Fruit fly (Drosophila melanogaster) whole organism, embryonic: ENCODE measurements around the gene CG5172.

Experiments
- ATbp ChIP-seq: fragments of 200-800 bp; sonication (Bioruptor generic); optimal IDR thresholded peaks from 2 replicates; lab custom pipeline; 2017; ENCODE audit warnings: missing biosample characterization, mild to moderate bottlenecking, missing genetic modification characterization, missing genetic modification reagents
- BEAF-32 ChIP-seq: fragments of 200-800 bp; sonication (Bioruptor generic); optimal IDR thresholded peaks from 3 replicates; lab custom pipeline; 2017; ENCODE audit warnings: missing biosample characterization, missing genetic modification characterization, mild to moderate bottlenecking, moderate library complexity, missing genetic modification reagents
- BtbVII ChIP-seq: fragments of 200-800 bp; sonication (Bioruptor generic); optimal IDR thresholded peaks from 3 replicates; lab custom pipeline; 2017; ENCODE audit warnings: missing biosample characterization, mild to moderate bottlenecking, missing genetic modification characterization
- CG10267 ChIP-seq: fragments of 200-800 bp; sonication (Bioruptor generic); optimal IDR thresholded peaks from 2 replicates; lab custom pipeline; 2018; ENCODE audit warnings: missing biosample characterization, mild to moderate bottlenecking, missing genetic modification characterization, moderate library complexity
- CG13624 ChIP-seq: fragments of 200-800 bp; sonication (Bioruptor generic); optimal IDR thresholded peaks from 2 replicates; lab custom pipeline; 2016; ENCODE audit warnings: missing biosample characterization, missing genetic modification characterization
- CG1603 ChIP-seq: fragments of 200-800 bp; sonication (Bioruptor generic); optimal IDR thresholded peaks from 2 replicates; lab custom pipeline; 2019; ENCODE audit warnings: missing biosample characterization, mild to moderate bottlenecking, missing genetic modification characterization, moderate library complexity
- CG17829 ChIP-seq: fragments of 200-800 bp; optimal IDR thresholded peaks from 2 replicates; lab custom pipeline; 2019; ENCODE audit warnings: missing biosample characterization, mild to moderate bottlenecking, missing genetic modification characterization, moderate library complexity
- CG2116 ChIP-seq: fragments of 200-800 bp; sonication (Bioruptor generic); optimal IDR thresholded peaks from 3 replicates; lab custom pipeline; 2018; ENCODE audit warnings: missing biosample characterization, mild to moderate bottlenecking, missing genetic modification characterization
- CG31441 ChIP-seq: fragments of 200-800 bp; sonication (Bioruptor generic); IDR thresholded peaks from 2 replicates; pipeline ENCODE4 v1.3.6; 2022; ENCODE audit warnings: missing biosample characterization, missing genetic modification characterization
- CG33213 ChIP-seq: fragments of 200-800 bp; sonication (Bioruptor generic); optimal IDR thresholded peaks from 3 replicates; lab custom pipeline; 2016; ENCODE audit warnings: missing biosample characterization, missing genetic modification characterization
- CG42726 ChIP-seq: fragments of 200-800 bp; sonication (Bioruptor generic); IDR thresholded peaks from 2 replicates; pipeline ENCODE4 v1.3.6; 2022; ENCODE audit warnings: missing biosample characterization, missing genetic modification characterization; ENCODE audit not compliant: partially characterized antibody
- CG6791 ChIP-seq: fragments of 200-800 bp; sonication (Bioruptor generic); IDR thresholded peaks from 3 replicates; pipeline ENCODE4 v1.3.6; 2022; ENCODE audit warnings: missing biosample characterization, missing genetic modification characterization; ENCODE audit not compliant: partially characterized antibody
- CG6854 ChIP-seq: fragments of 200-800 bp; sonication (Bioruptor generic); optimal IDR thresholded peaks from 3 replicates; lab custom pipeline; 2017; ENCODE audit warnings: missing biosample characterization, mild to moderate bottlenecking, missing genetic modification characterization
- CTCF ChIP-seq: fragments of 200-800 bp; sonication (Bioruptor generic); optimal IDR thresholded peaks from 2 replicates; lab custom pipeline; 2017; ENCODE audit warnings: missing biosample characterization, mild to moderate bottlenecking, missing genetic modification characterization, moderate library complexity
- Chrac-16 ChIP-seq: fragments of 200-800 bp; sonication (Bioruptor generic); optimal IDR thresholded peaks from 3 replicates; lab custom pipeline; 2016; ENCODE audit warnings: missing biosample characterization, missing genetic modification characterization
- D19A ChIP-seq: fragments of 200-800 bp; optimal IDR thresholded peaks from 3 replicates; lab custom pipeline; 2019; ENCODE audit warnings: missing biosample characterization, mild to moderate bottlenecking, missing genetic modification characterization, moderate library complexity
- Dp ChIP-seq: fragments of 200-800 bp; sonication (Bioruptor generic); optimal IDR thresholded peaks from 2 replicates; lab custom pipeline; 2018; ENCODE audit warnings: missing biosample characterization, mild to moderate bottlenecking, missing genetic modification characterization, moderate library complexity
- Dref ChIP-seq: fragments of 200-800 bp; sonication (Bioruptor generic); IDR thresholded peaks from 2 replicates; pipeline ENCODE4 v1.3.6; 2022; ENCODE audit warnings: missing biosample characterization, missing genetic modification characterization
- Eip74EF ChIP-seq, 2 experiments: fragments of 200-800 bp in 1 of 2; fragments of >200 bp in 1 of 2; sonication (Bioruptor generic) in 1 of 2; optimal IDR thresholded peaks; 2 replicates each; lab custom pipeline; 2017 to 2019; ENCODE audit warnings: missing biosample characterization in 2 of 2, missing genetic modification characterization in 2 of 2, mild to moderate bottlenecking in 1 of 2, moderate library complexity in 1 of 2
- HLH4C ChIP-seq: fragments of 200-800 bp; sonication (Bioruptor generic); IDR thresholded peaks from 3 replicates; pipeline ENCODE4 v1.3.6; 2022; ENCODE audit warnings: missing biosample characterization, missing genetic modification characterization; ENCODE audit not compliant: partially characterized antibody
- Hey ChIP-seq: fragments of 200-800 bp; sonication (Bioruptor generic); optimal IDR thresholded peaks from 3 replicates; lab custom pipeline; 2018; ENCODE audit warnings: missing biosample characterization, mild to moderate bottlenecking, missing genetic modification characterization
- MBD-R2 ChIP-seq: fragments of 200-800 bp; sonication (Bioruptor generic); IDR thresholded peaks from 2 replicates; pipeline ENCODE4 v1.3.6; 2022; ENCODE audit warnings: missing biosample characterization, missing genetic modification characterization
- Med ChIP-seq: fragments of 200-800 bp; sonication (Bioruptor generic); peaks from one replicate; lab custom pipeline; 2016; ENCODE audit warnings: missing biosample characterization, missing genetic modification characterization, mild to moderate bottlenecking, inconsistent platforms, moderate library complexity
- Meics ChIP-seq: fragments of 200-800 bp; sonication (Bioruptor generic); optimal IDR thresholded peaks from 2 replicates; lab custom pipeline; 2017; ENCODE audit warnings: missing biosample characterization, mild to moderate bottlenecking, missing genetic modification characterization
- Neu2 ChIP-seq: fragments of 200-800 bp; sonication (Bioruptor generic); optimal IDR thresholded peaks from 3 replicates; lab custom pipeline; 2016; ENCODE audit warnings: missing biosample characterization, missing genetic modification characterization, borderline replicate concordance
- Opbp ChIP-seq: fragments of 200-800 bp; sonication (Bioruptor generic); IDR thresholded peaks from 3 replicates; pipeline ENCODE4 v1.3.6; 2022; ENCODE audit warnings: missing biosample characterization, missing genetic modification characterization; ENCODE audit not compliant: partially characterized antibody
- Scr ChIP-seq: fragments of 200-800 bp; sonication (Bioruptor generic); IDR thresholded peaks from 2 replicates; pipeline ENCODE4 v1.3.6; 2022; ENCODE audit warnings: missing biosample characterization, missing genetic modification characterization; ENCODE audit not compliant: partially characterized antibody
- Sry-δ ChIP-seq: fragments of 200-800 bp; sonication (Bioruptor generic); optimal IDR thresholded peaks from 2 replicates; lab custom pipeline; 2016; ENCODE audit warnings: missing biosample characterization, missing genetic modification characterization
- TFAM ChIP-seq: fragments of 200-800 bp; sonication (Bioruptor generic); optimal IDR thresholded peaks from 2 replicates; lab custom pipeline; 2017; ENCODE audit warnings: missing biosample characterization, missing genetic modification characterization, inconsistent platforms
- Usf ChIP-seq: fragments of 200-800 bp; sonication (Bioruptor generic); optimal IDR thresholded peaks from 2 replicates; lab custom pipeline; 2017; ENCODE audit warnings: missing genotype, missing biosample characterization, missing genetic modification characterization
- YL-1 ChIP-seq: fragments of 200-800 bp; sonication (Bioruptor generic); optimal IDR thresholded peaks from 3 replicates; lab custom pipeline; 2017; ENCODE audit warnings: missing biosample characterization, mild to moderate bottlenecking, missing genetic modification characterization
- amos ChIP-seq: fragments of 200-800 bp; sonication (Bioruptor generic); IDR thresholded peaks from 2 replicates; pipeline ENCODE4 v1.3.6; 2022; ENCODE audit warnings: missing biosample characterization, missing genetic modification characterization; ENCODE audit not compliant: partially characterized antibody
- btn ChIP-seq: fragments of 200-800 bp; sonication (Bioruptor generic); optimal IDR thresholded peaks from 2 replicates; lab custom pipeline; 2016; ENCODE audit warnings: missing biosample characterization, missing genetic modification characterization
- caup ChIP-seq: fragments of 200-800 bp; sonication (Bioruptor generic); optimal IDR thresholded peaks from 3 replicates; lab custom pipeline; 2017; ENCODE audit warnings: missing biosample characterization, mild to moderate bottlenecking, missing genetic modification characterization, moderate library complexity; ENCODE audit not compliant: severe bottlenecking
- da ChIP-seq: fragments of 200-800 bp; sonication (Bioruptor generic); optimal IDR thresholded peaks from 2 replicates; lab custom pipeline; 2016; ENCODE audit warnings: missing biosample characterization, missing genetic modification characterization
- ewg ChIP-seq: fragments of 200-800 bp; sonication (Bioruptor generic); optimal IDR thresholded peaks from 3 replicates; lab custom pipeline; 2017; ENCODE audit warnings: mild to moderate bottlenecking, missing biosample characterization, missing genetic modification reagents, missing genetic modification characterization
- insv ChIP-seq, 2 experiments: fragments of 200-800 bp; sonication (Bioruptor generic); optimal IDR thresholded peaks; 3 replicates each; lab custom pipeline; 2016 to 2018; ENCODE audit warnings: missing biosample characterization in 2 of 2, missing genetic modification characterization in 2 of 2
- ken ChIP-seq: fragments of 200-800 bp; sonication (Bioruptor generic); IDR thresholded peaks from 3 replicates; pipeline ENCODE4 v1.3.6; 2022; ENCODE audit warnings: missing biosample characterization, missing genetic modification characterization
- lov ChIP-seq, 2 experiments: fragments of 200-800 bp in 1 of 2; fragments of >200 bp in 1 of 2; sonication (Bioruptor generic) in 1 of 2; IDR thresholded peaks in 1 of 2; optimal IDR thresholded peaks in 1 of 2; 2 replicates in 1 of 2; 3 replicates in 1 of 2; pipeline versions ENCODE4 v1.3.6 to Lab custom; 2017 to 2022; ENCODE audit warnings: missing biosample characterization in 1 of 2, missing genetic modification characterization in 1 of 2
- mirr ChIP-seq: fragments of 200-800 bp; sonication (Bioruptor generic); optimal IDR thresholded peaks from 3 replicates; lab custom pipeline; 2018; ENCODE audit warnings: missing biosample characterization, mild to moderate bottlenecking, missing genetic modification characterization
- nom ChIP-seq: fragments of 200-800 bp; sonication (Bioruptor generic); optimal IDR thresholded peaks from 2 replicates; lab custom pipeline; 2017; ENCODE audit warnings: missing biosample characterization, missing genetic modification characterization, mild to moderate bottlenecking, moderate library complexity, missing genetic modification reagents
- pzg ChIP-seq: fragments of 200-800 bp; sonication (Bioruptor generic); optimal IDR thresholded peaks from 3 replicates; lab custom pipeline; 2018; ENCODE audit warnings: missing biosample characterization, mild to moderate bottlenecking, missing genetic modification characterization, moderate library complexity
- sens ChIP-seq: fragments of 200-800 bp; sonication (Bioruptor generic); peaks from one replicate; lab custom pipeline; 2016; ENCODE audit warnings: missing biosample characterization, missing genetic modification characterization
- sens-2 ChIP-seq: fragments of 200-800 bp; sonication (Bioruptor generic); IDR thresholded peaks from 2 replicates; pipeline ENCODE4 v1.3.6; 2022; ENCODE audit warnings: missing biosample characterization, missing genetic modification characterization
- slbo ChIP-seq: fragments of 200-800 bp; sonication (Bioruptor generic); IDR thresholded peaks from 2 replicates; pipeline ENCODE4 v1.3.6; 2022; ENCODE audit warnings: missing biosample characterization, missing genetic modification characterization
- sug ChIP-seq: fragments of 200-800 bp; optimal IDR thresholded peaks from 2 replicates; lab custom pipeline; 2019; ENCODE audit warnings: missing biosample characterization, mild to moderate bottlenecking, missing genetic modification characterization, moderate library complexity
- trem ChIP-seq: fragments of 200-800 bp; optimal IDR thresholded peaks from 3 replicates; lab custom pipeline; 2019; ENCODE audit warnings: missing biosample characterization, mild to moderate bottlenecking, missing genetic modification characterization, moderate library complexity
- vfl ChIP-seq: fragments of 200-800 bp; sonication (Bioruptor generic); optimal IDR thresholded peaks from 2 replicates; lab custom pipeline; 2016; ENCODE audit warnings: missing biosample characterization, missing genetic modification characterization
- zf30C ChIP-seq: fragments of 200-800 bp; sonication (Bioruptor generic); optimal IDR thresholded peaks from 3 replicates; lab custom pipeline; 2018; ENCODE audit warnings: missing biosample characterization, mild to moderate bottlenecking, missing genetic modification characterization

The CG5172 gene

dm6 chrX:17249326-17249725 lies 28.1 kb downstream of the CG5172 start, which contains the start of gene CG8675 (continued):
- TF ChIP-seq lov (optimal IDR thresholded peaks at IDR 0.05; lab: Kevin White, UChicago) (no peak), lov (GFP tag; IDR thresholded peaks at IDR 0.05; lab: Robert Waterston, UW) (no peak), CG6791 (GFP tag; lab: Robert Waterston, UW) (0 out of 3 replicates have a peak, but pooled peaks have one; percentile 41), CG33213 (GFP tag; lab: Kevin White, UChicago) (peak; percentile 18), BEAF-32 (GFP tag; lab: Kevin White, UChicago) (peak; percentile 33), CTCF (peak; percentile 48), MBD-R2 (peak; percentile 73), ken (no peak), Usf (GFP tag; lab: Kevin White, UChicago) (no peak), amos (GFP tag; lab: Robert Waterston, UW) (peak; percentile 21; the same call in 1 of the 2 replicates), CG1603 (tag; lab: Kevin White, UChicago) (peak; percentile 50), YL-1 (peak; percentile 49), BtbVII (no peak), CG13624 (GFP tag; lab: Kevin White, UChicago) (peak; percentile 29), sens-2 (no peak), insv (GFP tag; optimal IDR thresholded peaks at IDR 0.05; lab: Kevin White, UChicago) (no peak), Sry-δ (peak; percentile 14), slbo (GFP tag; lab: Robert Waterston, UW) (no peak), ewg (GFP tag; lab: Kevin White, UChicago) (peak; percentile 85), Dp (GFP tag; lab: Kevin White, UChicago) (peak; percentile 37), Neu2 (GFP tag; lab: Kevin White, UChicago) (no peak), Opbp (GFP tag; lab: Robert Waterston, UW) (peak; percentile 41; the same call in 1 of the 3 replicates), Meics (GFP tag; lab: Kevin White, UChicago) (no peak), CG6854 (GFP tag; lab: Kevin White, UChicago) (peak; percentile 32), trem (tag; lab: Kevin White, UChicago) (peak; percentile 4), Dref (peak; percentile 43; the same call in 1 of the 2 replicates), vfl (no peak), sens (peak; percentile 66), CG2116 (GFP tag; lab: Kevin White, UChicago) (peak; percentile 9), CG31441 (GFP tag; lab: Robert Waterston, UW) (no peak), D19A (tag; lab: Kevin White, UChicago) (no peak), nom (no peak), da (GFP tag; lab: Kevin White, UChicago) (no peak), ATbp (GFP tag; lab: Kevin White, UChicago) (no peak), CG10267 (peak; percentile 7), Chrac-16 (no peak), zf30C (peak; percentile 8), HLH4C (GFP tag; lab: Robert Waterston, UW) (0 out of 3 replicates have a peak, but pooled peaks have one; percentile 43), CG42726 (no peak), caup (GFP tag; lab: Kevin White, UChicago) (no peak), Eip74EF (GFP tag; optimal IDR thresholded peaks at IDR 0.05; lab: Kevin White, UChicago) (no peak), pzg (GFP tag; lab: Kevin White, UChicago) (peak; percentile 61), CG17829 (tag; lab: Kevin White, UChicago) (peak; percentile 13), btn (GFP tag; lab: Kevin White, UChicago) (no peak), mirr (GFP tag; lab: Kevin White, UChicago) (no peak), sug (tag; lab: Kevin White, UChicago) (no peak), Hey (tag; lab: Kevin White, UChicago) (peak; percentile 18), TFAM (no peak), Scr (GFP tag; lab: Robert Waterston, UW) (0 out of 2 replicates have a peak, but pooled peaks have one; percentile 27), Med (GFP tag; lab: Kevin White, UChicago) (peak; percentile 70)
